Fruit fly (Drosophila melanogaster): ENCODE measurements around the gene CG1958.
A peak's percentile ranks its signal among the peaks of the same experiment; 100 is the strongest.

The CG1958 gene

DNA sequence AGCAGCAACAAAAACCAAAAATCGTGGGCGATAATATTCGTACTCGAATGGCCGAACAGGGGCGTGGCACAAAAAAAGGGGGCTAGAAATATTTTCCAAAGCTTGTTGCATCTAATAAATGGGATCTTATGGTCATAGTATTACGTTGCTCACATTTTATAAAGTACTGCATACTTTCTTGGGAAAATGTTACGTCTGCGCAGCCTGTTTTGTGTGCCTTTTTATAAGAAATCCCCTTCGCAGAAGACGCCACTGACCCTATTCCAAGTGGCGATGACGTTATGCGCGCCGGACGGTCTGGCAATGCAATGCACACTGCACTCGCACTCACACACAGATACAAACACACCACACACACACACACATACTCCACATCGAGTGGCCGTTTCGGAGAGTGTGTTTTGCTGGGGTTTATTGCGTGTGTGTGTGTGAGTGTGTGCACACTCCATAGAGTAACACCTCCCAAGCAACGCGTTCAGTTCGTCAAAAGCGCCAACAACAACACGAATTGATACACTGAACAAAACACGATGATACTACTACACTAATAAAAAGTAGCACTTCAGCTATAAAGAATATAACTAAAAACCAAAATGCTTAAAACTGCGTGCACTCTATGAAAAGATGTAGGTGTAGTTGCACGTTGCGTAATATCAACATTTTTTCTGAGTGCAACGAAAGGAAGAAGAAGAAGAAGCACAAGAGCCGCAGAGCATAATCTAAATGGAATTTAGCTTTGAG, 26.6 kb downstream of the CG1958 start (continued):
- TF ChIP-seq her (GFP tag; optimal IDR thresholded peaks at IDR 0.05) (peak; percentile 63), CG12104 (GFP tag; optimal IDR thresholded peaks at IDR 0.05) (peak; percentile 62), CG17328 (GFP tag; IDR thresholded peaks at IDR 0.05) (peak; percentile 91), exex (tag; optimal IDR thresholded peaks at IDR 0.05) (no peak), grn (GFP tag; optimal IDR thresholded peaks at IDR 0.05) (no peak), sug (tag; optimal IDR thresholded peaks at IDR 0.05) (peak; percentile 7), CG32767 (GFP tag; IDR thresholded peaks at IDR 0.05) (peak; percentile 76), CG2120 (GFP tag; optimal IDR thresholded peaks at IDR 0.05) (peak; percentile 1), CG17612 (GFP tag; IDR thresholded peaks at IDR 0.05) (peak; percentile 69), CG18011 (GFP tag; optimal IDR thresholded peaks at IDR 0.05) (no peak), CG31365 (tag; optimal IDR thresholded peaks at IDR 0.05) (peak; percentile 48), CG11560 (tag; IDR thresholded peaks at IDR 0.05) (peak; percentile 5; the same call in 1 of the 3 replicates), NC2β (GFP tag; optimal IDR thresholded peaks at IDR 0.05) (peak; percentile 86), Rfx (GFP tag; IDR thresholded peaks at IDR 0.05) (peak; percentile 34; the same call in 1 of the 2 replicates), HLH4C (GFP tag; IDR thresholded peaks at IDR 0.05; ENCODE audit: partially characterized antibody) (no peak), CG17912 (GFP tag; optimal IDR thresholded peaks at IDR 0.05) (peak; percentile 63), Dip2 (GFP tag; IDR thresholded peaks at IDR 0.05) (no peak), B-H1 (GFP tag; IDR thresholded peaks at IDR 0.05) (peak; percentile 76), Sox100B (GFP tag; optimal IDR thresholded peaks at IDR 0.05) (peak; percentile 63), crp (GFP tag; optimal IDR thresholded peaks at IDR 0.05) (peak in 1 of 2 experiments; percentile 27), Hr78 (GFP tag; optimal IDR thresholded peaks at IDR 0.05) (peak in 1 of 2 experiments; percentile 54), ttk (GFP tag; IDR thresholded peaks at IDR 0.05) (peak; percentile 86), Chrac-16 (GFP tag; optimal IDR thresholded peaks at IDR 0.05) (peak; percentile 80), CG18764 (GFP tag; optimal IDR thresholded peaks at IDR 0.05) (peak; percentile 65), CG6689 (GFP tag; IDR thresholded peaks at IDR 0.05) (peak; percentile 80), ac (GFP tag; optimal IDR thresholded peaks at IDR 0.05) (peak; percentile 73), Hey (tag; optimal IDR thresholded peaks at IDR 0.05) (no peak), CG17361 (GFP tag; IDR thresholded peaks at IDR 0.05) (peak; percentile 86), CG13287 (GFP tag; IDR thresholded peaks at IDR 0.05; ENCODE audit: partially characterized antibody) (no peak), CG2129 (GFP tag; IDR thresholded peaks at IDR 0.05; ENCODE audit: partially characterized antibody) (no peak), Mes4 (GFP tag; optimal IDR thresholded peaks at IDR 0.05) (peak; percentile 73), CG6654 (GFP tag; optimal IDR thresholded peaks at IDR 0.05) (peak; percentile 67), CG6683 (GFP tag; optimal IDR thresholded peaks at IDR 0.05) (no peak), Trl (optimal IDR thresholded peaks at IDR 0.05) (no peak), Trl (GFP tag; optimal IDR thresholded peaks at IDR 0.05) (peak; percentile 73), Deaf1 (tag; optimal IDR thresholded peaks at IDR 0.05) (peak; percentile 26), CG9215 (GFP tag; IDR thresholded peaks at IDR 0.05) (peak; percentile 59), unpg (GFP tag; optimal IDR thresholded peaks at IDR 0.05) (peak; percentile 92), ems (GFP tag; optimal IDR thresholded peaks at IDR 0.05) (peak; percentile 68), ato (GFP tag; IDR thresholded peaks at IDR 0.05; ENCODE audit: partially characterized antibody) (no peak), E2f2 (GFP tag; IDR thresholded peaks at IDR 0.05) (peak; percentile 41; the same call in 1 of the 2 replicates), CG4282 (GFP tag; optimal IDR thresholded peaks at IDR 0.05) (peak; percentile 56), CG2875 (GFP tag; optimal IDR thresholded peaks at IDR 0.05) (peak; percentile 75), Sin3A (optimal IDR thresholded peaks at IDR 0.05) (no peak), CG11093 (GFP tag; IDR thresholded peaks at IDR 0.05) (peak; percentile 79), CG1233 (GFP tag; optimal IDR thresholded peaks at IDR 0.05) (peak; percentile 69), Xrp1 (GFP tag; IDR thresholded peaks at IDR 0.05) (peak; percentile 96), grau (tag; optimal IDR thresholded peaks at IDR 0.05) (peak; percentile 70), Asciz (GFP tag; optimal IDR thresholded peaks at IDR 0.05) (peak; percentile 64), al (GFP tag; IDR thresholded peaks at IDR 0.05) (0 out of 2 replicates have a peak, but pooled peaks have one; percentile 11)

Measured in whole organism, embryonic.